Fruit fly (Drosophila melanogaster) whole organism, embryonic: ENCODE measurements around the gene BNIP3.
A peak's percentile ranks its signal among the peaks of the same experiment; 100 is the strongest.

Experiments used
- CG10979 ChIP-seq: fragments of 200-800 bp; sonication (Bioruptor generic); optimal IDR thresholded peaks from 2 replicates; lab custom pipeline; 2018; ENCODE audit warnings: missing biosample characterization, mild to moderate bottlenecking, missing genetic modification characterization, moderate library complexity
- CG11398 ChIP-seq: fragments of 200-800 bp; sonication (Bioruptor generic); optimal IDR thresholded peaks from 2 replicates; lab custom pipeline; 2016; ENCODE audit warnings: missing biosample characterization, missing genetic modification characterization
- CG11456 ChIP-seq: fragments of 200-800 bp; sonication (Bioruptor generic); IDR thresholded peaks from 3 replicates; pipeline ENCODE4 v1.3.6; 2022; ENCODE audit warnings: missing biosample characterization, missing genetic modification characterization
- CG11560 ChIP-seq: fragments of 200-800 bp; sonication (Bioruptor generic); IDR thresholded peaks from 3 replicates; pipeline ENCODE4 v1.3.6; 2022; ENCODE audit warnings: missing biosample characterization, missing genetic modification characterization
- CG11696 ChIP-seq: fragments of 200-800 bp; sonication (Bioruptor generic); IDR thresholded peaks from 2 replicates; pipeline ENCODE4 v1.3.6; 2022; ENCODE audit warnings: missing biosample characterization, missing genetic modification characterization
- CG14965 ChIP-seq: fragments of 200-800 bp; sonication (Bioruptor generic); optimal IDR thresholded peaks from 2 replicates; lab custom pipeline; 2016; ENCODE audit warnings: missing biosample characterization, missing genetic modification characterization, borderline replicate concordance
- CG15269 ChIP-seq: fragments of 200-800 bp; sonication (Bioruptor generic); optimal IDR thresholded peaks from 2 replicates; lab custom pipeline; 2018; ENCODE audit warnings: missing biosample characterization, mild to moderate bottlenecking, missing genetic modification characterization, moderate library complexity
- CG1792 ChIP-seq: fragments of 200-800 bp; sonication (Bioruptor generic); optimal IDR thresholded peaks from 2 replicates; lab custom pipeline; 2016; ENCODE audit warnings: missing biosample characterization, missing genetic modification characterization
- CG18262 ChIP-seq: fragments of 200-800 bp; optimal IDR thresholded peaks from 3 replicates; lab custom pipeline; 2019; ENCODE audit warnings: missing biosample characterization, mild to moderate bottlenecking, missing genetic modification characterization, moderate library complexity
- CG2678 ChIP-seq: fragments of 200-800 bp; sonication (Bioruptor generic); optimal IDR thresholded peaks from 3 replicates; lab custom pipeline; 2019; ENCODE audit warnings: missing biosample characterization, mild to moderate bottlenecking, missing genetic modification characterization, moderate library complexity
- CG31441 ChIP-seq: fragments of 200-800 bp; sonication (Bioruptor generic); IDR thresholded peaks from 2 replicates; pipeline ENCODE4 v1.3.6; 2022; ENCODE audit warnings: missing biosample characterization, missing genetic modification characterization
- CG4282 ChIP-seq: fragments of 200-800 bp; sonication (Bioruptor generic); optimal IDR thresholded peaks from 2 replicates; lab custom pipeline; 2016; ENCODE audit warnings: missing biosample characterization, missing genetic modification characterization
- CG4404 ChIP-seq: fragments of 200-800 bp; sonication (Bioruptor generic); IDR thresholded peaks from 2 replicates; pipeline ENCODE4 v1.3.6; 2022; ENCODE audit warnings: missing biosample characterization, missing genetic modification characterization
- CG6254 ChIP-seq: fragments of 200-800 bp; sonication (Bioruptor generic); optimal IDR thresholded peaks from 3 replicates; lab custom pipeline; 2017; ENCODE audit warnings: mild to moderate bottlenecking, missing biosample characterization, missing genetic modification reagents, missing genetic modification characterization
- CG6765 ChIP-seq: fragments of 200-800 bp; sonication (Bioruptor generic); optimal IDR thresholded peaks from 3 replicates; lab custom pipeline; 2017; ENCODE audit warnings: missing biosample characterization, mild to moderate bottlenecking, missing genetic modification characterization
- CG8290 ChIP-seq, 3 experiments: fragments of 200-800 bp; sonication (Bioruptor generic); optimal IDR thresholded peaks; 2 replicates each; lab custom pipeline; 2016 to 2019; ENCODE audit warnings: missing biosample characterization in 3 of 3, missing genetic modification characterization in 3 of 3, mild to moderate bottlenecking in 2 of 3, moderate library complexity in 1 of 3
- CG8765 ChIP-seq: fragments of 200-800 bp; sonication (Bioruptor generic); IDR thresholded peaks from 2 replicates; pipeline ENCODE4 v1.3.6; 2022; ENCODE audit warnings: missing biosample characterization, missing genetic modification characterization
- Dad ChIP-seq: fragments of 200-800 bp; sonication (Bioruptor generic); optimal IDR thresholded peaks from 3 replicates; lab custom pipeline; 2016; ENCODE audit warnings: missing biosample characterization, missing genetic modification characterization
- Dip3 ChIP-seq: fragments of 200-800 bp; sonication (Bioruptor generic); optimal IDR thresholded peaks from 3 replicates; lab custom pipeline; 2016; ENCODE audit warnings: missing biosample characterization, missing genetic modification characterization
- ERR ChIP-seq: fragments of 200-800 bp; sonication (Bioruptor generic); optimal IDR thresholded peaks from 2 replicates; lab custom pipeline; 2016; ENCODE audit warnings: missing biosample characterization, missing genetic modification characterization
- Meics ChIP-seq: fragments of 200-800 bp; sonication (Bioruptor generic); optimal IDR thresholded peaks from 2 replicates; lab custom pipeline; 2017; ENCODE audit warnings: missing biosample characterization, mild to moderate bottlenecking, missing genetic modification characterization
- Nf-YB ChIP-seq: fragments of 200-800 bp; sonication (Bioruptor generic); optimal IDR thresholded peaks from 3 replicates; lab custom pipeline; 2019; ENCODE audit warnings: missing biosample characterization, mild to moderate bottlenecking, missing genetic modification characterization, moderate library complexity
- Nf-YC ChIP-seq: fragments of 200-800 bp; optimal IDR thresholded peaks from 3 replicates; lab custom pipeline; 2019; ENCODE audit warnings: missing biosample characterization, mild to moderate bottlenecking, missing genetic modification characterization, moderate library complexity
- NfI ChIP-seq: fragments of 200-800 bp; sonication (Bioruptor generic); optimal IDR thresholded peaks from 3 replicates; lab custom pipeline; 2018; ENCODE audit warnings: missing biosample characterization, mild to moderate bottlenecking, missing genetic modification characterization, moderate library complexity
- PHDP ChIP-seq: fragments of 200-800 bp; sonication (Bioruptor generic); optimal IDR thresholded peaks from 3 replicates; lab custom pipeline; 2018; ENCODE audit warnings: missing biosample characterization, mild to moderate bottlenecking, missing genetic modification characterization, moderate library complexity
- Sox102F ChIP-seq: fragments of 200-800 bp; sonication (Bioruptor generic); optimal IDR thresholded peaks from 2 replicates; lab custom pipeline; 2018; ENCODE audit warnings: missing biosample characterization, mild to moderate bottlenecking, missing genetic modification characterization, moderate library complexity
- Sry-δ ChIP-seq: fragments of 200-800 bp; sonication (Bioruptor generic); optimal IDR thresholded peaks from 2 replicates; lab custom pipeline; 2016; ENCODE audit warnings: missing biosample characterization, missing genetic modification characterization
- Taf1 ChIP-seq: fragments of 200-800 bp; sonication (Bioruptor generic); IDR thresholded peaks from 2 replicates; pipeline ENCODE4 v1.3.6; 2022; ENCODE audit warnings: missing biosample characterization, missing genetic modification characterization
- Tbp ChIP-seq: fragments of >200 bp; optimal IDR thresholded peaks from 2 replicates; lab custom pipeline; 2018; ENCODE audit warnings: missing biosample characterization, missing genetic modification characterization
- ac ChIP-seq: fragments of 200-800 bp; sonication (Bioruptor generic); optimal IDR thresholded peaks from 3 replicates; lab custom pipeline; 2017; ENCODE audit warnings: missing biosample characterization, mild to moderate bottlenecking, missing genetic modification characterization
- btn ChIP-seq: fragments of 200-800 bp; sonication (Bioruptor generic); optimal IDR thresholded peaks from 2 replicates; lab custom pipeline; 2016; ENCODE audit warnings: missing biosample characterization, missing genetic modification characterization
- ci ChIP-seq: fragments of 200-800 bp; sonication (Bioruptor generic); IDR thresholded peaks from 3 replicates; pipeline ENCODE4 v1.3.6; 2022; ENCODE audit warnings: missing biosample characterization, missing genetic modification characterization
- cwo ChIP-seq: fragments of 200-800 bp; sonication (Bioruptor generic); optimal IDR thresholded peaks from 3 replicates; lab custom pipeline; 2017; ENCODE audit warnings: missing biosample characterization, missing genetic modification characterization, mild to moderate bottlenecking, moderate library complexity, missing genetic modification reagents
- dpn ChIP-seq, 2 experiments: fragments of 200-800 bp; sonication (Bioruptor generic); optimal IDR thresholded peaks; 3 replicates each; lab custom pipeline; 2016; ENCODE audit warnings: missing biosample characterization in 2 of 2, missing genetic modification characterization in 2 of 2
- ems ChIP-seq: fragments of 200-800 bp; sonication (Bioruptor generic); optimal IDR thresholded peaks from 3 replicates; lab custom pipeline; 2016; ENCODE audit warnings: missing biosample characterization, missing genetic modification characterization
- esg ChIP-seq: fragments of 200-800 bp; sonication (Bioruptor generic); conservative IDR thresholded peaks from 2 replicates; pipeline ENCODE4 v1.3.6; 2022; ENCODE audit warnings: missing biosample characterization, missing genetic modification characterization
- gce ChIP-seq: fragments of 200-800 bp; sonication (Bioruptor generic); IDR thresholded peaks from 3 replicates; pipeline ENCODE4 v1.3.6; 2022; ENCODE audit warnings: missing biosample characterization, missing genetic modification characterization
- gsb-n ChIP-seq: fragments of 200-800 bp; sonication (Bioruptor generic); optimal IDR thresholded peaks from 3 replicates; lab custom pipeline; 2018; ENCODE audit warnings: missing biosample characterization, mild to moderate bottlenecking, missing genetic modification characterization
- hth ChIP-seq: fragments of >200 bp; optimal IDR thresholded peaks from 2 replicates; lab custom pipeline; 2017; ENCODE audit warnings: inconsistent platforms
- nau ChIP-seq: fragments of 200-800 bp; sonication (Bioruptor generic); optimal IDR thresholded peaks from 3 replicates; lab custom pipeline; 2017; ENCODE audit warnings: missing biosample characterization, mild to moderate bottlenecking, missing genetic modification characterization, missing genetic modification reagents
- oc ChIP-seq: fragments of 200-800 bp; sonication (Bioruptor generic); optimal IDR thresholded peaks from 2 replicates; lab custom pipeline; 2018; ENCODE audit warnings: missing biosample characterization, mild to moderate bottlenecking, missing genetic modification characterization, moderate library complexity
- schlank ChIP-seq: fragments of 200-800 bp; sonication (Bioruptor generic); optimal IDR thresholded peaks from 2 replicates; lab custom pipeline; 2018; ENCODE audit warnings: missing biosample characterization, mild to moderate bottlenecking, missing genetic modification characterization
- shn ChIP-seq: fragments of 200-800 bp; sonication (Bioruptor generic); optimal IDR thresholded peaks from 3 replicates; lab custom pipeline; 2016; ENCODE audit warnings: missing biosample characterization, missing genetic modification characterization
- sisA ChIP-seq: fragments of 200-800 bp; sonication (Bioruptor generic); IDR thresholded peaks from 2 replicates; pipeline ENCODE4 v1.3.6; 2022; ENCODE audit warnings: missing biosample characterization, missing genetic modification characterization
- slp2 ChIP-seq: fragments of 200-800 bp; sonication (Bioruptor generic); optimal IDR thresholded peaks from 2 replicates; lab custom pipeline; 2016; ENCODE audit warnings: missing biosample characterization, missing genetic modification characterization
- sqz ChIP-seq: fragments of 200-800 bp; sonication (Bioruptor generic); optimal IDR thresholded peaks from 3 replicates; lab custom pipeline; 2018; ENCODE audit warnings: missing biosample characterization, mild to moderate bottlenecking, missing genetic modification characterization
- sug ChIP-seq: fragments of 200-800 bp; optimal IDR thresholded peaks from 2 replicates; lab custom pipeline; 2019; ENCODE audit warnings: missing biosample characterization, mild to moderate bottlenecking, missing genetic modification characterization, moderate library complexity
- trem ChIP-seq: fragments of 200-800 bp; optimal IDR thresholded peaks from 3 replicates; lab custom pipeline; 2019; ENCODE audit warnings: missing biosample characterization, mild to moderate bottlenecking, missing genetic modification characterization, moderate library complexity
- vnd ChIP-seq: fragments of 200-800 bp; sonication (Bioruptor generic); IDR thresholded peaks from 3 replicates; pipeline ENCODE4 v1.3.6; 2022; ENCODE audit warnings: missing biosample characterization, missing genetic modification characterization; ENCODE audit not compliant: partially characterized antibody

Gene BNIP3

dm6 chr3L:20517897-20518804, 1.0 kb downstream of the BNIP3 start (continued):
- TF ChIP-seq oc (no peak), CG11398 (GFP tag; lab: Kevin White, UChicago) (no peak), nau (no peak), CG8290 (GFP tag; optimal IDR thresholded peaks at IDR 0.05; lab: Kevin White, UChicago) (no peak), CG8290 (tag; optimal IDR thresholded peaks at IDR 0.05; lab: Kevin White, UChicago) (no peak), CG11560 (tag; lab: Robert Waterston, UW) (no peak), CG6765 (GFP tag; lab: Kevin White, UChicago) (peak; percentile 45), CG4282 (GFP tag; lab: Kevin White, UChicago) (no peak), ERR (no peak), sug (tag; lab: Kevin White, UChicago) (peak; percentile 8), CG10979 (tag; lab: Kevin White, UChicago) (no peak), Sry-δ (GFP tag; lab: Kevin White, UChicago) (no peak), trem (no peak), dpn (GFP tag; optimal IDR thresholded peaks at IDR 0.05; lab: Kevin White, UChicago) (peak in 1 of 2 experiments; percentile 5), CG1792 (GFP tag; lab: Kevin White, UChicago) (peak; percentile 26), esg (peak; percentile 22; the same call in 1 of the 2 replicates), cwo (GFP tag; lab: Kevin White, UChicago) (peak; percentile 28), sqz (GFP tag; lab: Kevin White, UChicago) (no peak), Tbp (no peak), sisA (no peak), Sox102F (peak; percentile 41), CG8765 (GFP tag; lab: Robert Waterston, UW) (no peak), CG2678 (tag; lab: Kevin White, UChicago) (peak; percentile 61), CG15269 (tag; lab: Kevin White, UChicago) (peak; percentile 60), gce (GFP tag; lab: Robert Waterston, UW) (no peak), CG14965 (no peak), Dip3 (peak; percentile 24), Taf1 (GFP tag; lab: Robert Waterston, UW) (no peak), CG11696 (GFP tag; lab: Robert Waterston, UW) (peak; percentile 51; the same call in 1 of the 2 replicates), NfI (peak; percentile 44), CG6254 (no peak), CG18262 (tag; lab: Kevin White, UChicago) (peak; percentile 13), vnd (GFP tag; lab: Robert Waterston, UW) (no peak), Meics (GFP tag; lab: Kevin White, UChicago) (peak; percentile 45), Dad (GFP tag; lab: Kevin White, UChicago) (no peak), gsb-n (no peak), btn (no peak), Nf-YC (no peak), CG31441 (GFP tag; lab: Robert Waterston, UW) (0 out of 2 replicates have a peak, but pooled peaks have one; percentile 19), ac (GFP tag; lab: Kevin White, UChicago) (no peak), schlank (tag; lab: Kevin White, UChicago) (no peak), CG4404 (no peak), ems (GFP tag; lab: Kevin White, UChicago) (no peak), hth (no peak), shn (GFP tag; lab: Kevin White, UChicago) (peak; percentile 57), slp2 (GFP tag; lab: Kevin White, UChicago) (peak; percentile 51), CG11456 (no peak), ci (GFP tag; lab: Robert Waterston, UW) (no peak), PHDP (tag; lab: Kevin White, UChicago) (peak; percentile 40), Nf-YB (GFP tag; lab: Kevin White, UChicago) (no peak)
